Fruit fly (Drosophila melanogaster) whole organism, embryonic: Measurements from ENCODE around the gene betaGlu.

Experiments used
- CG10274 ChIP-seq: fragments of 200-800 bp; sonication (Bioruptor generic); optimal IDR thresholded peaks from 3 replicates; lab custom pipeline; 2017; ENCODE audit warnings: missing biosample characterization, mild to moderate bottlenecking, missing genetic modification characterization
- CG10321 ChIP-seq: fragments of 200-800 bp; sonication (Bioruptor generic); IDR thresholded peaks from 2 replicates; pipeline ENCODE4 v1.3.6; 2022; ENCODE audit warnings: missing biosample characterization, missing genetic modification characterization
- CG10462 ChIP-seq: fragments of 200-800 bp; sonication (Bioruptor generic); optimal IDR thresholded peaks from 2 replicates; lab custom pipeline; 2016; ENCODE audit warnings: missing biosample characterization, missing genetic modification characterization
- CG11085 ChIP-seq: fragments of 200-800 bp; sonication (Bioruptor generic); IDR thresholded peaks from 2 replicates; pipeline ENCODE4 v1.3.6; 2022; ENCODE audit warnings: missing biosample characterization, missing genetic modification characterization
- CG12744 ChIP-seq: fragments of 200-800 bp; sonication (Bioruptor generic); optimal IDR thresholded peaks from 2 replicates; lab custom pipeline; 2016; ENCODE audit warnings: missing biosample characterization, missing genetic modification characterization
- CG13894 ChIP-seq: fragments of 200-800 bp; sonication (Bioruptor generic); optimal IDR thresholded peaks from 3 replicates; lab custom pipeline; 2018; ENCODE audit warnings: missing biosample characterization, mild to moderate bottlenecking, missing genetic modification characterization, moderate library complexity
- CG15601 ChIP-seq: fragments of 200-800 bp; sonication (Bioruptor generic); optimal IDR thresholded peaks from 3 replicates; lab custom pipeline; 2019; ENCODE audit warnings: missing biosample characterization, mild to moderate bottlenecking, missing genetic modification characterization, moderate library complexity
- CG1602 ChIP-seq: fragments of 200-800 bp; sonication (Bioruptor generic); optimal IDR thresholded peaks from 3 replicates; lab custom pipeline; 2016; ENCODE audit warnings: missing biosample characterization, missing genetic modification characterization
- CG17829 ChIP-seq: fragments of 200-800 bp; optimal IDR thresholded peaks from 2 replicates; lab custom pipeline; 2019; ENCODE audit warnings: missing biosample characterization, mild to moderate bottlenecking, missing genetic modification characterization, moderate library complexity
- CG2116 ChIP-seq: fragments of 200-800 bp; sonication (Bioruptor generic); optimal IDR thresholded peaks from 3 replicates; lab custom pipeline; 2018; ENCODE audit warnings: missing biosample characterization, mild to moderate bottlenecking, missing genetic modification characterization
- CG2202 ChIP-seq: fragments of 200-800 bp; sonication (Bioruptor generic); optimal IDR thresholded peaks from 2 replicates; lab custom pipeline; 2018; ENCODE audit warnings: missing biosample characterization, mild to moderate bottlenecking, missing genetic modification characterization
- CG2875 ChIP-seq: fragments of 200-800 bp; sonication (Bioruptor generic); optimal IDR thresholded peaks from 2 replicates; lab custom pipeline; 2017; ENCODE audit warnings: missing biosample characterization, mild to moderate bottlenecking, missing genetic modification characterization, missing genetic modification reagents
- CG3065 ChIP-seq: fragments of 200-800 bp; sonication (Bioruptor generic); optimal IDR thresholded peaks from 2 replicates; lab custom pipeline; 2016; ENCODE audit warnings: missing biosample characterization, missing genetic modification characterization
- CG31441 ChIP-seq: fragments of 200-800 bp; sonication (Bioruptor generic); IDR thresholded peaks from 2 replicates; pipeline ENCODE4 v1.3.6; 2022; ENCODE audit warnings: missing biosample characterization, missing genetic modification characterization
- CG3163 ChIP-seq: fragments of 200-800 bp; sonication (Bioruptor generic); optimal IDR thresholded peaks from 3 replicates; lab custom pipeline; 2016; ENCODE audit warnings: missing biosample characterization, missing genetic modification characterization
- CG34224 ChIP-seq: fragments of 200-800 bp; sonication (Bioruptor generic); IDR thresholded peaks from 3 replicates; pipeline ENCODE4 v1.3.6; 2022; ENCODE audit warnings: missing biosample characterization, missing genetic modification characterization; ENCODE audit not compliant: partially characterized antibody
- CG3847 ChIP-seq: fragments of 200-800 bp; sonication (Bioruptor generic); IDR thresholded peaks from 2 replicates; pipeline ENCODE4 v1.3.6; 2022; ENCODE audit warnings: missing biosample characterization, missing genetic modification characterization
- CG42726 ChIP-seq: fragments of 200-800 bp; sonication (Bioruptor generic); IDR thresholded peaks from 2 replicates; pipeline ENCODE4 v1.3.6; 2022; ENCODE audit warnings: missing biosample characterization, missing genetic modification characterization; ENCODE audit not compliant: partially characterized antibody
- CG4404 ChIP-seq: fragments of 200-800 bp; sonication (Bioruptor generic); IDR thresholded peaks from 2 replicates; pipeline ENCODE4 v1.3.6; 2022; ENCODE audit warnings: missing biosample characterization, missing genetic modification characterization
- CG7963 ChIP-seq: fragments of 200-800 bp; sonication (Bioruptor generic); IDR thresholded peaks from 3 replicates; pipeline ENCODE4 v1.3.6; 2022; ENCODE audit warnings: missing biosample characterization, missing genetic modification characterization; ENCODE audit not compliant: partially characterized antibody
- CG9876 ChIP-seq: fragments of 200-800 bp; sonication (Bioruptor generic); optimal IDR thresholded peaks from 2 replicates; lab custom pipeline; 2016; ENCODE audit warnings: missing biosample characterization, missing genetic modification characterization
- Deaf1 ChIP-seq: fragments of 200-800 bp; optimal IDR thresholded peaks from 3 replicates; lab custom pipeline; 2019; ENCODE audit warnings: missing biosample characterization, mild to moderate bottlenecking, missing genetic modification characterization, moderate library complexity
- Drgx ChIP-seq: fragments of 200-800 bp; sonication (Bioruptor generic); IDR thresholded peaks from 2 replicates; pipeline ENCODE4 v1.3.6; 2022; ENCODE audit warnings: missing biosample characterization, missing genetic modification characterization
- GATAe ChIP-seq: fragments of 200-800 bp; sonication (Bioruptor generic); conservative IDR thresholded peaks from 2 replicates; pipeline ENCODE4 v1.3.6; 2022; ENCODE audit warnings: missing biosample characterization, missing genetic modification characterization
- HLH4C ChIP-seq: fragments of 200-800 bp; sonication (Bioruptor generic); IDR thresholded peaks from 3 replicates; pipeline ENCODE4 v1.3.6; 2022; ENCODE audit warnings: missing biosample characterization, missing genetic modification characterization; ENCODE audit not compliant: partially characterized antibody
- HLH54F ChIP-seq: fragments of 200-800 bp; sonication (Bioruptor generic); optimal IDR thresholded peaks from 3 replicates; lab custom pipeline; 2016; ENCODE audit warnings: missing biosample characterization, missing genetic modification characterization
- Lhr ChIP-seq: fragments of 200-800 bp; sonication (Bioruptor generic); optimal IDR thresholded peaks from 3 replicates; lab custom pipeline; 2017; ENCODE audit warnings: mild to moderate bottlenecking, missing biosample characterization, missing genetic modification reagents, missing genetic modification characterization
- Lpt ChIP-seq: fragments of >200 bp; optimal IDR thresholded peaks from 2 replicates; lab custom pipeline; 2018; ENCODE audit warnings: missing biosample characterization, missing genetic modification characterization
- MBD-R2 ChIP-seq: fragments of 200-800 bp; sonication (Bioruptor generic); IDR thresholded peaks from 2 replicates; pipeline ENCODE4 v1.3.6; 2022; ENCODE audit warnings: missing biosample characterization, missing genetic modification characterization
- MTF-1 ChIP-seq: fragments of 200-800 bp; sonication (Bioruptor generic); optimal IDR thresholded peaks from 2 replicates; lab custom pipeline; 2018; ENCODE audit warnings: missing biosample characterization, mild to moderate bottlenecking, missing genetic modification characterization, borderline replicate concordance
- Mad ChIP-seq: fragments of 200-800 bp; sonication (Bioruptor generic); optimal IDR thresholded peaks from 2 replicates; lab custom pipeline; 2016; ENCODE audit warnings: missing biosample characterization, missing genetic modification characterization
- NC2β ChIP-seq: fragments of 200-800 bp; sonication (Bioruptor generic); optimal IDR thresholded peaks from 2 replicates; lab custom pipeline; 2016; ENCODE audit warnings: missing biosample characterization, missing genetic modification characterization
- Nf-YA ChIP-seq: fragments of 200-800 bp; sonication (Bioruptor generic); IDR thresholded peaks from 2 replicates; pipeline ENCODE4 v1.3.6; 2022; ENCODE audit warnings: missing biosample characterization, missing genetic modification characterization
- Scr ChIP-seq: fragments of 200-800 bp; sonication (Bioruptor generic); IDR thresholded peaks from 2 replicates; pipeline ENCODE4 v1.3.6; 2022; ENCODE audit warnings: missing biosample characterization, missing genetic modification characterization; ENCODE audit not compliant: partially characterized antibody
- al ChIP-seq: fragments of 200-800 bp; sonication (Bioruptor generic); IDR thresholded peaks from 2 replicates; pipeline ENCODE4 v1.3.6; 2022; ENCODE audit warnings: missing biosample characterization, missing genetic modification characterization
- cg ChIP-seq: fragments of 200-800 bp; sonication (Bioruptor generic); optimal IDR thresholded peaks from 3 replicates; lab custom pipeline; 2019; ENCODE audit warnings: missing biosample characterization, mild to moderate bottlenecking, missing genetic modification characterization, moderate library complexity
- fd102C ChIP-seq: fragments of 200-800 bp; sonication (Bioruptor generic); optimal IDR thresholded peaks from 2 replicates; lab custom pipeline; 2018; ENCODE audit warnings: missing biosample characterization, mild to moderate bottlenecking, missing genetic modification characterization, moderate library complexity
- fd3F ChIP-seq: fragments of 200-800 bp; sonication (Bioruptor generic); optimal IDR thresholded peaks from 2 replicates; lab custom pipeline; 2018; ENCODE audit warnings: missing biosample characterization, mild to moderate bottlenecking, missing genetic modification characterization, moderate library complexity
- fru ChIP-seq: fragments of >200 bp; optimal IDR thresholded peaks from 2 replicates; lab custom pipeline; 2017
- ftz-f1 ChIP-seq: fragments of 200-800 bp; sonication (Bioruptor generic); optimal IDR thresholded peaks from 2 replicates; lab custom pipeline; 2016; ENCODE audit warnings: missing biosample characterization, missing genetic modification characterization
- fu2 ChIP-seq: fragments of 200-800 bp; sonication (Bioruptor generic); optimal IDR thresholded peaks from 2 replicates; lab custom pipeline; 2016; ENCODE audit warnings: missing biosample characterization, missing genetic modification characterization
- gcm2 ChIP-seq: fragments of 200-800 bp; sonication (Bioruptor generic); optimal IDR thresholded peaks from 2 replicates; lab custom pipeline; 2016; ENCODE audit warnings: missing biosample characterization, missing genetic modification characterization
- grau ChIP-seq: fragments of 200-800 bp; optimal IDR thresholded peaks from 3 replicates; lab custom pipeline; 2019; ENCODE audit warnings: missing biosample characterization, mild to moderate bottlenecking, missing genetic modification characterization, moderate library complexity
- inv ChIP-seq: fragments of 200-800 bp; sonication (Bioruptor generic); IDR thresholded peaks from 2 replicates; pipeline ENCODE4 v1.3.6; 2022; ENCODE audit warnings: missing biosample characterization, missing genetic modification characterization; ENCODE audit not compliant: partially characterized antibody
- lab ChIP-seq: fragments of 200-800 bp; sonication (Bioruptor generic); optimal IDR thresholded peaks from 3 replicates; lab custom pipeline; 2017; ENCODE audit warnings: missing biosample characterization, missing genetic modification characterization, mild to moderate bottlenecking, moderate library complexity, missing genetic modification reagents
- lilli ChIP-seq: fragments of 200-800 bp; sonication (Bioruptor generic); optimal IDR thresholded peaks from 3 replicates; lab custom pipeline; 2016; ENCODE audit warnings: missing biosample characterization, missing genetic modification characterization
- pita ChIP-seq: fragments of 200-800 bp; sonication (Bioruptor generic); optimal IDR thresholded peaks from 2 replicates; lab custom pipeline; 2017; ENCODE audit warnings: missing biosample characterization, mild to moderate bottlenecking, missing genetic modification characterization
- psq ChIP-seq: fragments of 200-800 bp; sonication (Bioruptor generic); optimal IDR thresholded peaks from 2 replicates; lab custom pipeline; 2017; ENCODE audit warnings: missing biosample characterization, missing genetic modification characterization
- ro ChIP-seq: fragments of 200-800 bp; sonication (Bioruptor generic); IDR thresholded peaks from 2 replicates; pipeline ENCODE4 v1.3.6; 2022; ENCODE audit warnings: missing biosample characterization, missing genetic modification characterization
- sens-2 ChIP-seq: fragments of 200-800 bp; sonication (Bioruptor generic); IDR thresholded peaks from 2 replicates; pipeline ENCODE4 v1.3.6; 2022; ENCODE audit warnings: missing biosample characterization, missing genetic modification characterization

The betaGlu gene

DNA sequence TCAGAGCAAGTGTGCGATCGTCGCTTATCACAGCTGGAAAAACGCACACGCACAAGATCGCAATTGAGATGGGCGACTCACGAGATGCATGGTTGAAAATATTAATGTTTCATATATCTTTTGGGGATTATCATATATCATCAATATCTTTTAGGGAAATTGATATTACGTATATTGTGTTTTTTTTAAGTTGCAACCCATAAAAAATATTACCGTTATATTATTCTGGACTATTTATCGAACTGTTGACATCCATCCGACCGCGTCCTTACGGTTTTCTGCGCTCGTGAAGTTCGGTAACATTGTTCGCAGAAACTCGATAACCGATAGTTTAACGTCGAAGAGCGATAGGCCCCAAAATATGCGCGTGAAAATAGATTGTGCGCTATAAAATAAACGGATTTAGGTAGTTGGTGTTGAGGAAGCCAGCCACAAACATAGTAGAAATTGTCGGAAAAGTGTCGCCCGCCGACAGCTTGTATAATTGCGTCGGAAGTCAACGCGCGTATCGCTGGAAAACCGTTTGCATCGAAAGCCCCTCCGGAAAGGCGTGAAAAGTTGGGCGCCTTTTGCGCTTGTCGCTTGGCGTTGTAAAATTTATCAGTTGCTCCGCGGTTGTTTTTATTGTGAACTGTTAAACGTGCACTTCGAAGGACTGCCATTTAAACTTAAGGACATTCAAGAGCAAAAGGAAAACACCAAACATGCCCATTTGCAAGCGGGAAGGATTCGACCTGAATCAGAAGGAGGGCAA lies 22.2 kb upstream of the betaGlu start, which contains the start of the genes Mccc1 and Acf (continued):
- peak; percentile 17 for TF ChIP-seq CG1602 (GFP tag; lab: Kevin White, UChicago)
- no peak; the same call in none of the 2 replicates for TF ChIP-seq inv (GFP tag; lab: Robert Waterston, UW)
- peak; percentile 59 for TF ChIP-seq CG17829 (tag; lab: Kevin White, UChicago)
- TF ChIP-seq gcm2 (GFP tag; lab: Kevin White, UChicago) = no peak
- TF ChIP-seq CG42726 (GFP tag; lab: Robert Waterston, UW) = no peak
- peak; percentile 58 for TF ChIP-seq lilli (GFP tag; lab: Kevin White, UChicago)
- TF ChIP-seq fd3F = no peak
- no peak for TF ChIP-seq CG7963
- TF ChIP-seq Mad (GFP tag; lab: Kevin White, UChicago) = no peak
- peak; percentile 69 for TF ChIP-seq Scr (GFP tag; lab: Robert Waterston, UW)
- no peak for TF ChIP-seq cg (GFP tag; lab: Kevin White, UChicago)
- no peak for TF ChIP-seq CG10274 (GFP tag; lab: Kevin White, UChicago)
- no peak for TF ChIP-seq fru (lab: Kevin White, UChicago)
- TF ChIP-seq fd102C (GFP tag; lab: Kevin White, UChicago) = no peak
- no peak for TF ChIP-seq sens-2 (GFP tag; lab: Robert Waterston, UW)
- TF ChIP-seq CG9876 (GFP tag; lab: Kevin White, UChicago) = no peak
- peak; percentile 76 for TF ChIP-seq HLH4C
- TF ChIP-seq MBD-R2 = peak; percentile 35; the same call in 1 of the 2 replicates
- TF ChIP-seq CG11085 (GFP tag; lab: Robert Waterston, UW) = no peak
- no peak for TF ChIP-seq CG12744 (GFP tag; lab: Kevin White, UChicago)
- no peak for TF ChIP-seq fu2
- peak; percentile 31 for TF ChIP-seq HLH54F (GFP tag; lab: Kevin White, UChicago)
- TF ChIP-seq CG15601 (tag; lab: Kevin White, UChicago) = no peak
- TF ChIP-seq CG34224 (GFP tag; lab: Robert Waterston, UW) = peak; percentile 60; the same call in 1 of the 3 replicates
- peak; percentile 55 for TF ChIP-seq NC2β (GFP tag; lab: Kevin White, UChicago)
- TF ChIP-seq CG2875 (GFP tag; lab: Kevin White, UChicago) = no peak
- no peak for TF ChIP-seq lab
- no peak for TF ChIP-seq CG13894 (tag; lab: Kevin White, UChicago)
- peak; percentile 4 for TF ChIP-seq ftz-f1 (GFP tag; lab: Kevin White, UChicago)
- TF ChIP-seq CG3847 (GFP tag; lab: Robert Waterston, UW) = peak; percentile 44; the same call in 1 of the 2 replicates
- TF ChIP-seq GATAe (GFP tag; lab: Robert Waterston, UW) = no peak
- no peak for TF ChIP-seq CG4404 (GFP tag; lab: Robert Waterston, UW)
- TF ChIP-seq grau = no peak
- peak; percentile 71 for TF ChIP-seq CG10462 (GFP tag; lab: Kevin White, UChicago)
- TF ChIP-seq CG3065 (GFP tag; lab: Kevin White, UChicago) = no peak
- TF ChIP-seq CG2202 = no peak
- no peak for TF ChIP-seq psq (GFP tag; lab: Kevin White, UChicago)
- no peak for TF ChIP-seq Drgx (GFP tag; lab: Robert Waterston, UW)
- no peak for TF ChIP-seq MTF-1 (GFP tag; lab: Kevin White, UChicago)
- no peak for TF ChIP-seq CG3163 (GFP tag; lab: Kevin White, UChicago)
- no peak for TF ChIP-seq Deaf1 (tag; lab: Kevin White, UChicago)
- TF ChIP-seq CG10321 (GFP tag; lab: Robert Waterston, UW) = no peak
- TF ChIP-seq al (GFP tag; lab: Robert Waterston, UW) = no peak
- no peak for TF ChIP-seq Nf-YA (GFP tag; lab: Robert Waterston, UW)
- no peak for TF ChIP-seq Lpt (GFP tag; lab: Kevin White, UChicago)
- no peak for TF ChIP-seq Lhr (GFP tag; lab: Kevin White, UChicago)
- no peak for TF ChIP-seq CG31441 (GFP tag; lab: Robert Waterston, UW)
- TF ChIP-seq CG2116 (GFP tag; lab: Kevin White, UChicago) = peak; percentile 84
- no peak for TF ChIP-seq pita (GFP tag; lab: Kevin White, UChicago)
- no peak for TF ChIP-seq ro
